Worm (Caenorhabditis elegans) whole organism, L4 larva: ENCODE results near the gene T02C12.5.

Source experiments
- hlh-11 ChIP-seq: fragments of 200-800 bp; sonication (Bioruptor generic); optimal IDR thresholded peaks from 2 replicates; lab custom pipeline; 2018; ENCODE audit warnings: mild to moderate bottlenecking, missing genetic modification characterization, missing compliant biosample characterization
- lin-39 ChIP-seq: fragments of 150-350 bp; optimal IDR thresholded peaks from 2 replicates; lab custom pipeline; 2014; ENCODE audit warnings: missing biosample characterization, missing genetic modification reagents, missing genetic modification characterization
- lir-3 ChIP-seq: sonication (generic microtip); optimal IDR thresholded peaks from 2 replicates; lab custom pipeline; 2016; ENCODE audit warnings: mild to moderate bottlenecking, missing genetic modification characterization, missing compliant biosample characterization
- nhr-28 ChIP-seq: fragments of 150-350 bp; optimal IDR thresholded peaks from 2 replicates; lab custom pipeline; 2014; ENCODE audit warnings: missing biosample characterization, missing genetic modification characterization
- nhr-41 ChIP-seq: fragments of 200-800 bp; sonication (Bioruptor generic); IDR thresholded peaks from 2 replicates; pipeline ENCODE4 v1.3.6; 2022; ENCODE audit warnings: missing genetic modification reagents, missing genetic modification characterization, missing compliant biosample characterization
- nhr-77 ChIP-seq: fragments of 150-350 bp; optimal IDR thresholded peaks from 2 replicates; lab custom pipeline; 2014; ENCODE audit warnings: missing biosample characterization, missing genetic modification characterization
- pqm-1 ChIP-seq: sonication (generic microtip); optimal IDR thresholded peaks from 2 replicates; lab custom pipeline; 2017; ENCODE audit warnings: missing biosample characterization, missing genetic modification characterization
- unc-62 ChIP-seq, 3 experiments: fragments of 150-350 bp in 1 of 3; sonication (generic microtip); optimal IDR thresholded peaks in 2 of 3; peaks in 1 of 3; 1 replicate in 1 of 3; 2 replicates in 2 of 3; lab custom pipeline; 2014 to 2017; ENCODE audit warnings: missing biosample characterization in 3 of 3, missing genetic modification characterization in 3 of 3, missing genetic modification reagents in 3 of 3, missing genotype in 1 of 3

DNA sequence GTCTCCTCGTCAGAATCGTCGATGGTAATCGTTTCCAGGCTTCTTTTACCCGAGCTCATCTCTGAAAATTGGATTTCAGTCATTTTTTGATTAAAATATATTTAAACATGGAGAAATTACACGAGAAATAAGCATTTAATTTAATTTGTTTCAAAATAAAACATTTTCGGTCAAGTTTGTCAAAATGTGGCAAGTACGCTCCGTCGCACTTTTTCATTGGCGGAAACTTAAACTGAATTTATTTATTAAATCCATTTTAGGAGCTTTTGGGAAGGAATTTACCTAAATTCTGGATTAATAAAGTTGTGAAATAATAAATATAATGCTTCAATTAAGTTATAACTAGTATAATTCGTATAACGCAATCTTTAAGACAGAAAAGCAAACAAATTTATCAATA, 29.9 kb upstream of the T02C12.5 start, which contains the start of gene rcq-5:
- no peak for TF ChIP-seq nhr-41 (GFP tag; lab: Robert Waterston, UW)
- no peak for TF ChIP-seq nhr-28 (tag; lab: Kevin White, UChicago)
- no peak for TF ChIP-seq lir-3
- TF ChIP-seq unc-62 (GFP tag; optimal IDR thresholded peaks at IDR 0.05 in 1 of 2; lab: Kevin White, UChicago): peak in 1 of 2 experiments; percentile 14
- no peak for TF ChIP-seq unc-62 (tag; optimal IDR thresholded peaks at IDR 0.05; lab: Kevin White, UChicago)
- no peak for TF ChIP-seq nhr-77 (tag; lab: Kevin White, UChicago)
- no peak for TF ChIP-seq lin-39
- TF ChIP-seq hlh-11 (tag; lab: Kevin White, UChicago): no peak
- no peak for TF ChIP-seq pqm-1 (tag; lab: Kevin White, UChicago)
